Worm (Caenorhabditis elegans) whole organism, L2 larva: ENCODE measurements around the gene C36C5.15.

Experiments
- R02D3.7 ChIP-seq: fragments of 150-350 bp; optimal IDR thresholded peaks from 2 replicates; lab custom pipeline; 2014; ENCODE audit warnings: missing biosample characterization, missing genetic modification characterization
- elt-1 ChIP-seq: fragments of 150-350 bp; optimal IDR thresholded peaks from 2 replicates; lab custom pipeline; 2014; ENCODE audit warnings: missing biosample characterization, missing genetic modification characterization
- lin-13 ChIP-seq: fragments of 150-350 bp; optimal IDR thresholded peaks from 2 replicates; lab custom pipeline; 2014; ENCODE audit warnings: missing biosample characterization, missing genetic modification reagents, missing genetic modification characterization
- mab-5 ChIP-seq: fragments of 150-350 bp; optimal IDR thresholded peaks from 2 replicates; lab custom pipeline; 2014; ENCODE audit warnings: missing biosample characterization, missing genetic modification characterization
- nhr-77 ChIP-seq: fragments of 150-350 bp; optimal IDR thresholded peaks from 2 replicates; lab custom pipeline; 2014; ENCODE audit warnings: missing biosample characterization, missing genetic modification characterization
- unc-62 ChIP-seq: fragments of 150-350 bp; optimal IDR thresholded peaks from 2 replicates; lab custom pipeline; 2014; ENCODE audit warnings: missing biosample characterization, missing genetic modification reagents, missing genetic modification characterization
- zag-1 ChIP-seq: fragments of 150-350 bp; optimal IDR thresholded peaks from 2 replicates; lab custom pipeline; 2014; ENCODE audit warnings: missing biosample characterization, missing genetic modification characterization
- ztf-11 ChIP-seq: sonication (generic microtip); optimal IDR thresholded peaks from 2 replicates; lab custom pipeline; 2017; ENCODE audit warnings: missing biosample characterization, missing genetic modification characterization

ce11 chrV:3195814-3196213, 27.3 kb upstream of the C36C5.15 start:
- no peak for TF ChIP-seq R02D3.7 (tag; lab: Kevin White, UChicago)
- no peak for TF ChIP-seq nhr-77 (tag; lab: Kevin White, UChicago)
- TF ChIP-seq elt-1 (tag; lab: Kevin White, UChicago): no peak
- TF ChIP-seq zag-1: no peak
- no peak for TF ChIP-seq unc-62
- no peak for TF ChIP-seq mab-5 (tag; lab: Kevin White, UChicago)
- no peak for TF ChIP-seq lin-13 (GFP tag; lab: Kevin White, UChicago)
- TF ChIP-seq ztf-11: no peak
